Worm (Caenorhabditis elegans): ENCODE results near the gene spk-1.
A peak's percentile ranks its signal among the peaks of the same experiment; 100 is the strongest.

The spk-1 gene

DNA sequence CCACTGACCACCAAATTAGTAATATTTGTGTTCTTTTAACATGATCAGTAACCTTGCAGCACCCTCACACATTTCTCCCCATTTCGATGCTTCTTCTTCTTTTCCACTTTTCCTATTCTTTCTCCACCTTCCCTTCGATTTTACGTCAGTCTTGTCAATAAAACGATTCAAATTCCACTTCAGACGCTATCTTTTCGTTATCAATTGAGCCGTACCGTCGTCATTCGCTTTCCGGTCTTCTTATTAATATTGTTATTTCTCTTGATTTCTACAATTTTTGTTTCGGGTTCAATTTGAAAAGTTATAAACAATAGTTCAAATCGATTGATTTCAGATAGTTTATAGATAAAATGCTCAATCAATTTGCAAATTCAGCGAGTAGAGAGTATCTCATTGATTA is 31.0 kb downstream of the spk-1 start:
- peak; percentile 6 for TF ChIP-seq elt-2 (tag; optimal IDR thresholded peaks at IDR 0.05)
- no peak for TF ChIP-seq fos-1 (tag; optimal IDR thresholded peaks at IDR 0.05)

- TF ChIP-seq snu-23 (GFP tag; optimal IDR thresholded peaks at IDR 0.05) (no peak), nhr-11 (tag; optimal IDR thresholded peaks at IDR 0.05) (no peak), mab-9 (GFP tag; IDR thresholded peaks at IDR 0.05) (no peak), fos-1 (tag; optimal IDR thresholded peaks at IDR 0.05) (no peak), mef-2 (tag; optimal IDR thresholded peaks at IDR 0.05) (no peak), fkh-4 (tag; optimal IDR thresholded peaks at IDR 0.05; ENCODE audit: borderline replicate concordance) (no peak), tbx-2 (tag; optimal IDR thresholded peaks at IDR 0.05) (no peak), F16B12.6 (tag; optimal IDR thresholded peaks at IDR 0.05) (no peak), ztf-4 (tag; optimal IDR thresholded peaks at IDR 0.05) (no peak), grh-1 (GFP tag; IDR thresholded peaks at IDR 0.05) (no peak), ets-5 (GFP tag; IDR thresholded peaks at IDR 0.05) (no peak), alr-1 (tag; optimal IDR thresholded peaks at IDR 0.05; ENCODE audit: borderline replicate concordance) (no peak), jun-1 (tag; optimal IDR thresholded peaks at IDR 0.05) (no peak), nhr-28 (tag; optimal IDR thresholded peaks at IDR 0.05) (no peak)
Observed at ce11 chrIII:9488027-9488426, 31.6 kb downstream of the spk-1 start.

ce11 chrIII:9488431-9488830 is 32.0 kb downstream of the spk-1 start, which contains the start of gene nlp-36:
Gene nlp-36 (plus strand): TSS chrIII:9488731.
- no peak for TF ChIP-seq egl-27 (tag; optimal IDR thresholded peaks at IDR 0.05)

DNA sequence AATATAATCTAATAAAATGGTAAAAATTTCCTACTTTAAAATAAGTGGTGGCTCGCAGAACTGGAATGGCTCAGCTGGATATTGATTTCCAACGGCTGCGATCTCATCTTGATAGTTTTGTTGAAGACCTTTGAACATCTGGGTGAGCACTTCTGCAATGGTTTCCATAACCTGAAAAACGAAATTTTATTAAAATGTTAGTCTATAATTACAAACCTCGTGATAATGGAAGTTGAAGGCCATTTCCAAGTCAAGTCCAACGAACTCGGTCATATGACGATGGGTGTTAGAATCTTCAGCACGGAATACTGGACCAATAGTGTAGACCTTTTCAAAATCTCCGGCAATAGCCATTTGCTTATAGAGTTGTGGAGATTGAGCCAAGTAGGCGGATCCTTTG is 33.4 kb downstream of the spk-1 start:
- TF ChIP-seq nhr-71 (tag; optimal IDR thresholded peaks at IDR 0.05) (no peak), efl-1 (optimal IDR thresholded peaks at IDR 0.05) (no peak), efl-1 (GFP tag; optimal IDR thresholded peaks at IDR 0.05 in 1 of 2) (peak in 1 of 2 experiments; percentile 91)

DNA sequence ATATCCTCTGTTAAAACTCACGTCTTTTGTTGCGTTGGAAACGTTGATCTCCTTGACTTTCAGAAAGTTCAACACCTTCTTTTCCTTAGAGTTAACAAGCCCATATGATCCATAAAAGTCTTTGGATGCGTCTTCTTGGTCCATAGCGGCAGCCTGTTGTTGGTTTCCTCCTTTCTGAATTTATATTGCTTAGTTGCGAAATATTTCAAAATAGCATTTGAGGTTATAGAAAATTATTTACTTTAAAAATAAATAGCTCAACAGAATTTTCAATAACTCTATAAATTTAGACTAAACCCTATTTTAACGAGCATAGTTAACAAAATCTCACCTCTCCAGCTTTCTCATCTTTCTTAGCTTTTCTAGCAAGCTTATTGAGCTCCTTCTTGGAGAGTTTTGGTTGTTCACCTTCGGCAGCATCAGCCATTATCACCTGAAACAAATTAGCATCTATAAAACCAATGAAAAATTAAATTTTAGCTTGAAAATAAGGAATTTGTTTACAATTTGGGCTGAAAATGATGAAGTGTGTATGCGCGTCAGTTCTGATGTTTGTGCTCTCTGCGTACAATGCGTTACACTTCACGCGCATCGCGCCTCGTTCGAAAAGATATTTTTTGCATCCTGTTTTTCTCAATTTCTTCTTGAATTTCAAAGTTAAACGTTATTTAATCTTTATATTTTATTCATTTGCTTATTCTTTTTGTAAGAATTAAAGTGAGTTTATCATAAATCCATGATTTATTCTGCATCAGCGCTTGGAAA is 34.6 kb downstream of the spk-1 start, which contains the start of the genes dars-1 and ctr-9:
TSS of gene dars-1 (minus strand) at position 433 of the 765 bp plus-strand sequence.
TSS of gene ctr-9 (plus strand) at position 614 of the 765 bp plus-strand sequence.
- peak; percentile 14 to 47 for TF ChIP-seq lsy-2 (tag; optimal IDR thresholded peaks at IDR 0.05)
- no peak for TF ChIP-seq lir-3 (tag; optimal IDR thresholded peaks at IDR 0.05; ENCODE audit: poor library complexity)
- TF ChIP-seq nhr-71 (tag; optimal IDR thresholded peaks at IDR 0.05), result peak; percentile 11
- TF ChIP-seq egl-27 (tag; optimal IDR thresholded peaks at IDR 0.05), result no peak
- TF ChIP-seq fos-1 (tag; optimal IDR thresholded peaks at IDR 0.05), result no peak
- no peak for TF ChIP-seq aha-1 (tag; optimal IDR thresholded peaks at IDR 0.05)
- peak in 1 of 3 experiments; percentile 0 for TF ChIP-seq ceh-82 (tag; optimal IDR thresholded peaks at IDR 0.05)
- no peak for TF ChIP-seq nhr-12 (tag; optimal IDR thresholded peaks at IDR 0.05)
- peak; percentile 24 for TF ChIP-seq snu-23 (GFP tag; optimal IDR thresholded peaks at IDR 0.05)
- no peak for TF ChIP-seq ces-1 (GFP tag; optimal IDR thresholded peaks at IDR 0.05)
- TF ChIP-seq nhr-47 (tag; optimal IDR thresholded peaks at IDR 0.05), result peak; percentile 13
- no peak for TF ChIP-seq aly-2 (tag; optimal IDR thresholded peaks at IDR 0.05)
- TF ChIP-seq nhr-90 (tag; optimal IDR thresholded peaks at IDR 0.05; ENCODE audit: poor library complexity), result no peak
- no peak for TF ChIP-seq lin-15B (tag; optimal IDR thresholded peaks at IDR 0.05)
- TF ChIP-seq lin-35 (GFP tag; optimal IDR thresholded peaks at IDR 0.05), result peak; percentile 13 to 53
- peak; percentile 86 for TF ChIP-seq F16B12.6 (tag; optimal IDR thresholded peaks at IDR 0.05)
- TF ChIP-seq lin-14 (GFP tag; optimal IDR thresholded peaks at IDR 0.05), result no peak
- no peak for TF ChIP-seq blmp-1 (tag; optimal IDR thresholded peaks at IDR 0.05)
- peak in 1 of 2 experiments; percentile 52 for TF ChIP-seq efl-1 (optimal IDR thresholded peaks at IDR 0.05)
- TF ChIP-seq efl-1 (GFP tag; optimal IDR thresholded peaks at IDR 0.05 in 1 of 2), result peak; percentile 24 to 95
- no peak for TF ChIP-seq sox-4 (tag; optimal IDR thresholded peaks at IDR 0.05)
- TF ChIP-seq C16A3.4 (tag; optimal IDR thresholded peaks at IDR 0.05), result no peak
- TF ChIP-seq zip-4 (GFP tag; optimal IDR thresholded peaks at IDR 0.05), result peak; percentile 25
- no peak for TF ChIP-seq unc-62 (GFP tag; optimal IDR thresholded peaks at IDR 0.05)
- peak; percentile 10 to 59 (median 48) for TF ChIP-seq dpl-1 (GFP tag; optimal IDR thresholded peaks at IDR 0.05)

Measured in whole organism, L1 larva.